Worm (Caenorhabditis elegans) whole organism, late embryonic: ENCODE results near the gene R10E8.2.

ENCODE experiments used
- K02D7.2 ChIP-seq: sonication (generic microtip); optimal IDR thresholded peaks from 2 replicates; lab custom pipeline; 2017; ENCODE audit warnings: mild to moderate bottlenecking, missing genetic modification characterization, missing compliant biosample characterization
- T23F11.4 ChIP-seq: fragments of 200-800 bp; sonication (Bioruptor generic); optimal IDR thresholded peaks from 2 replicates; lab custom pipeline; 2018; ENCODE audit warnings: mild to moderate bottlenecking, missing genetic modification characterization, missing compliant biosample characterization
- ahr-1 ChIP-seq: sonication (generic microtip); optimal IDR thresholded peaks from 2 replicates; lab custom pipeline; 2016; ENCODE audit warnings: missing genetic modification characterization, missing compliant biosample characterization
- ama-1 ChIP-seq: fragments of 150-350 bp; optimal IDR thresholded peaks from 2 replicates; lab custom pipeline; 2014
- ceh-18 ChIP-seq: sonication (generic microtip); optimal IDR thresholded peaks from 2 replicates; lab custom pipeline; 2016; ENCODE audit warnings: missing genetic modification characterization, missing compliant biosample characterization
- ceh-19 ChIP-seq: fragments of 200-800 bp; sonication (Bioruptor generic); optimal IDR thresholded peaks from 2 replicates; lab custom pipeline; 2018; ENCODE audit warnings: mild to moderate bottlenecking, missing genetic modification characterization, missing compliant biosample characterization
- ceh-2 ChIP-seq: sonication (generic microtip); optimal IDR thresholded peaks from 2 replicates; lab custom pipeline; 2016; ENCODE audit warnings: missing genotype, missing genetic modification characterization, missing compliant biosample characterization
- ceh-31 ChIP-seq: sonication (generic microtip); optimal IDR thresholded peaks from 2 replicates; lab custom pipeline; 2016; ENCODE audit warnings: missing genetic modification characterization, missing compliant biosample characterization
- ceh-34 ChIP-seq: sonication (generic microtip); optimal IDR thresholded peaks from 2 replicates; lab custom pipeline; 2016; ENCODE audit warnings: mild to moderate bottlenecking, missing genetic modification characterization, missing compliant biosample characterization
- ceh-45 ChIP-seq: fragments of 200-800 bp; sonication (Bioruptor generic); IDR thresholded peaks from 2 replicates; pipeline ENCODE4 v1.3.6; 2022; ENCODE audit warnings: missing genetic modification reagents, missing genetic modification characterization, missing compliant biosample characterization
- ceh-6 ChIP-seq: fragments of 200-800 bp; sonication (Bioruptor generic); optimal IDR thresholded peaks from 2 replicates; lab custom pipeline; 2018; ENCODE audit warnings: mild to moderate bottlenecking, missing genetic modification characterization, missing compliant biosample characterization
- ceh-9 ChIP-seq: sonication (generic microtip); optimal IDR thresholded peaks from 2 replicates; lab custom pipeline; 2016; ENCODE audit warnings: mild to moderate bottlenecking, missing genetic modification characterization, inconsistent platforms, missing compliant biosample characterization
- che-1 ChIP-seq: sonication (generic microtip); optimal IDR thresholded peaks from 2 replicates; lab custom pipeline; 2016; ENCODE audit warnings: mild to moderate bottlenecking, missing genetic modification characterization, missing compliant biosample characterization
- dmd-4 ChIP-seq: sonication (generic microtip); optimal IDR thresholded peaks from 2 replicates; lab custom pipeline; 2016; ENCODE audit warnings: borderline replicate concordance, missing genetic modification characterization, missing compliant biosample characterization
- dve-1 ChIP-seq: sonication (generic microtip); optimal IDR thresholded peaks from 2 replicates; lab custom pipeline; 2017; ENCODE audit warnings: antibody characterized with exemption, mild to moderate bottlenecking, missing genetic modification characterization, missing compliant biosample characterization
- elt-2 ChIP-seq: sonication (generic microtip); optimal IDR thresholded peaks from 2 replicates; lab custom pipeline; 2016; ENCODE audit warnings: missing genetic modification reagents, missing genetic modification characterization, missing compliant biosample characterization
- eyg-1 ChIP-seq: sonication (generic microtip); optimal IDR thresholded peaks from 2 replicates; lab custom pipeline; 2016; ENCODE audit warnings: missing genotype, missing genetic modification characterization, missing compliant biosample characterization
- fax-1 ChIP-seq: sonication (generic microtip); optimal IDR thresholded peaks from 2 replicates; lab custom pipeline; 2016; ENCODE audit warnings: missing genotype, missing genetic modification characterization, missing compliant biosample characterization
- fkh-10 ChIP-seq: fragments of 150-350 bp; optimal IDR thresholded peaks from 2 replicates; lab custom pipeline; 2014; ENCODE audit warnings: missing biosample characterization, missing genetic modification reagents, missing genetic modification characterization
- hlh-15 ChIP-seq: sonication (generic microtip); optimal IDR thresholded peaks from 2 replicates; lab custom pipeline; 2016; ENCODE audit warnings: missing genetic modification characterization, missing compliant biosample characterization
- hlh-30 ChIP-seq: sonication (generic microtip); optimal IDR thresholded peaks from 2 replicates; lab custom pipeline; 2017; ENCODE audit warnings: antibody characterized with exemption, missing genetic modification characterization, missing compliant biosample characterization; ENCODE audit not compliant: insufficient read depth
- lin-11 ChIP-seq: fragments of 200-800 bp; sonication (Bioruptor generic); optimal IDR thresholded peaks from 2 replicates; lab custom pipeline; 2018; ENCODE audit warnings: mild to moderate bottlenecking, missing genetic modification characterization, missing compliant biosample characterization
- nfya-1 ChIP-seq: sonication (generic microtip); optimal IDR thresholded peaks from 2 replicates; lab custom pipeline; 2017; ENCODE audit warnings: missing genetic modification characterization, mild to moderate bottlenecking, missing compliant biosample characterization, antibody characterized with exemption, moderate library complexity
- nhr-11 ChIP-seq: fragments of 150-350 bp; optimal IDR thresholded peaks from 2 replicates; lab custom pipeline; 2014; ENCODE audit warnings: missing biosample characterization, missing genetic modification characterization
- nhr-232 ChIP-seq: sonication (generic microtip); optimal IDR thresholded peaks from 2 replicates; lab custom pipeline; 2016; ENCODE audit warnings: missing genetic modification characterization, missing compliant biosample characterization
- npax-4 ChIP-seq: sonication (generic microtip); optimal IDR thresholded peaks from 2 replicates; lab custom pipeline; 2016; ENCODE audit warnings: missing genetic modification characterization, missing compliant biosample characterization
- odd-2 ChIP-seq: sonication (generic microtip); optimal IDR thresholded peaks from 2 replicates; lab custom pipeline; 2017; ENCODE audit warnings: antibody characterized with exemption, mild to moderate bottlenecking, missing genetic modification characterization, missing compliant biosample characterization
- pax-1 ChIP-seq: fragments of 150-350 bp; optimal IDR thresholded peaks from 2 replicates; lab custom pipeline; 2014; ENCODE audit warnings: missing biosample characterization, missing genetic modification characterization
- ref-2 ChIP-seq: sonication (generic microtip); optimal IDR thresholded peaks from 2 replicates; lab custom pipeline; 2016; ENCODE audit warnings: missing genetic modification characterization, missing compliant biosample characterization
- rnt-1 ChIP-seq: sonication (generic microtip); optimal IDR thresholded peaks from 2 replicates; lab custom pipeline; 2016; ENCODE audit warnings: missing genetic modification characterization, missing compliant biosample characterization
- sox-4 ChIP-seq: sonication (generic microtip); optimal IDR thresholded peaks from 2 replicates; lab custom pipeline; 2017; ENCODE audit warnings: mild to moderate bottlenecking, missing genetic modification characterization, inconsistent platforms, missing compliant biosample characterization
- syd-9 ChIP-seq: sonication (generic microtip); optimal IDR thresholded peaks from 2 replicates; lab custom pipeline; 2016; ENCODE audit warnings: mild to moderate bottlenecking, missing genetic modification characterization, moderate library complexity, missing compliant biosample characterization
- tbx-7 ChIP-seq: sonication (generic microtip); optimal IDR thresholded peaks from 2 replicates; lab custom pipeline; 2016; ENCODE audit warnings: missing genotype, missing genetic modification characterization, missing compliant biosample characterization
- ttx-3 ChIP-seq: sonication (generic microtip); optimal IDR thresholded peaks from 2 replicates; lab custom pipeline; 2016; ENCODE audit warnings: missing genetic modification reagents, missing genetic modification characterization, missing compliant biosample characterization
- unc-3 ChIP-seq, 2 experiments: fragments of 200-800 bp in 1 of 2; sonication (Bioruptor generic) in 1 of 2; sonication (generic microtip) in 1 of 2; conservative IDR thresholded peaks in 1 of 2; optimal IDR thresholded peaks in 1 of 2; 2 replicates each; pipeline versions ENCODE4 v1.3.6 to Lab custom; 2016 to 2022; ENCODE audit warnings: missing compliant biosample characterization in 2 of 2, missing genetic modification characterization in 2 of 2, missing genetic modification reagents in 1 of 2
- ztf-16 ChIP-seq: sonication (generic microtip); optimal IDR thresholded peaks from 2 replicates; lab custom pipeline; 2017; ENCODE audit warnings: missing genetic modification characterization, missing compliant biosample characterization

Gene R10E8.2

ce11 chrV:18254483-18254882 lies 889 bp downstream of the R10E8.2 start, which contains the start of gene R10E8.5:
Gene R10E8.5 (plus strand): TSS chrV:18254783.
- TF ChIP-seq ttx-3 = no peak
- TF ChIP-seq elt-2 (tag; lab: Kevin White, UChicago) = no peak
- TF ChIP-seq fax-1 (tag; lab: Kevin White, UChicago) = no peak
- TF ChIP-seq rnt-1 (tag; lab: Kevin White, UChicago) = no peak
- no peak for TF ChIP-seq syd-9 (tag; lab: Kevin White, UChicago)

DNA sequence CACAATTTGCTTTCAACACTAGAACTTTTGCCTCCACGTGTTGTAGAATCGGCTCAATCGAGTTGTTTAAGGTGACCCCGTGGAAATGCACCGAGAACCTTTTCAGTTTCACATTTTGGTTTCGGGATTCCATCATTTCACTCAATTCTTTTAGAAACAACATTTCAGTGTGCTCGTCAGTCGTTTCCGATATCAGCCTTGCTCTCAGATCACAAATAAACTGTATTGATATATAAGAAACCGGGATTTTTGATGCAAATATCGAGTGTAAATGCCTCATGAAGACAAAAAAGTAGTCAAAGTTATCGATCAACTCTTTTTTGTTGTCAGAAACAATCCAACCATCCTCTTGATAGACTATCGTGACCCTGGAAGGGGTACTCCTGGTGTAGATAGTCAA lies 11.9 kb downstream of the R10E8.2 start:
- TF ChIP-seq elt-2 (tag; lab: Kevin White, UChicago) (no peak), ceh-18 (tag; lab: Kevin White, UChicago) (no peak), ref-2 (tag; lab: Kevin White, UChicago) (no peak), npax-4 (tag; lab: Kevin White, UChicago) (no peak), nhr-232 (no peak)

DNA sequence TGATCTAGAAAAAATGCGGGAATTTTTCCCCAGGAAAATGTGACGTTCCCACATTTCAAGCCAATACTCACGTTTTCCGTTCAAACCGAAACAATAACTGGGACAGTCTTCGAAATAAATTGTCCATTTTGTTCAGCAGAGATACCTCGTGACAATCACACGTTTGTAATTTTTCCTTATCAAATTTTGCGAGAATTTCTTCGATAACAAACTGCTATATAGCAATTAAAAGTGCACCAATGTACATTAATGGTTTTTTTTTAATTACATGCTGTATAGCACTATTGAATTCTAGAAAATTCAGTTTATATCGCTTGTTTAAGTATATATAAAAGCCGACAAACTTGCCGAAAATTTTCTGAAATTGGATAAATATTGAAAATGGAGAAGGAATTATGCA lies 12.6 kb downstream of the R10E8.2 start, which contains the start of gene R10E8.6:
Gene R10E8.6, minus strand, starts transcription at position 154 of the 400 bp plus-strand sequence.
- TF ChIP-seq ahr-1 (tag; lab: Kevin White, UChicago) (no peak), dve-1 (tag; lab: Kevin White, UChicago) (no peak)

- TF ChIP-seq odd-2 (tag; lab: Kevin White, UChicago) = no peak
- TF ChIP-seq hlh-30 = no peak
- no peak for TF ChIP-seq pax-1
- no peak for TF ChIP-seq lin-11
- no peak for TF ChIP-seq nhr-11 (tag; lab: Kevin White, UChicago)
- TF ChIP-seq K02D7.2 (tag; lab: Kevin White, UChicago) = no peak
- no peak for TF ChIP-seq ceh-19 (GFP tag; lab: Kevin White, UChicago)
- TF ChIP-seq unc-3 (GFP tag; conservative IDR thresholded peaks at IDR 0.05; lab: Robert Waterston, UW) = no peak
- TF ChIP-seq unc-3 (tag; optimal IDR thresholded peaks at IDR 0.05; lab: Kevin White, UChicago) = no peak
- TF ChIP-seq ceh-2 (tag; lab: Kevin White, UChicago) = no peak
- no peak for TF ChIP-seq sox-4
- no peak for TF ChIP-seq ceh-9 (tag; lab: Kevin White, UChicago)
- TF ChIP-seq ztf-16 (tag; lab: Kevin White, UChicago) = no peak
- no peak for TF ChIP-seq elt-2 (tag; lab: Kevin White, UChicago)
- no peak for TF ChIP-seq hlh-15
- no peak for TF ChIP-seq nfya-1 (tag; lab: Kevin White, UChicago)
- TF ChIP-seq T23F11.4 (GFP tag; lab: Kevin White, UChicago) = no peak
- no peak for TF ChIP-seq ceh-34 (tag; lab: Kevin White, UChicago)
- TF ChIP-seq dmd-4 (tag; lab: Kevin White, UChicago) = no peak
Measured at ce11 chrV:18268744-18269143, 15.2 kb downstream of the R10E8.2 start, which contains the start of gene fbxa-213. Gene fbxa-213 (minus strand): TSS chrV:18268844.

DNA sequence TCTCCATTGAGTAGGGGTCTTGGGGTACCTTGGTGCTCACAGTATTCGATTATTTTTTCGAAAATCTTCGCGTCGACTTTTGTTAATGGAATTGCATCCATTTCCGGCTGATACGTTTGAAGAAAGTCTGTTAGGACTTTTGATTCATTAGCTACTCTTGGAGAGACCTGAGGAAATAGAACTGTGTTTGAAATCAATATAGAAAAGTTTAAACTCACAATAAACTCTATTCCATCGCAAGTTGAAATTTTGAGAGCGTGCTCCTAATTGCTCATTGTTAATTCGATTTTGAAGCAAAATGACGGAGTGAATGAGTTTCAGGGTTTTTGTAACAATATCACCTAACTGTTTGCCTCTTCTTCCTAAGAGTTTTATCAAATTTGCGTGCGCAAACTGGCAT lies 16.3 kb downstream of the R10E8.2 start, which contains the start of gene skr-6:
Gene skr-6, minus strand, starts transcription at position 101 of the 400 bp plus-strand sequence.
- TF ChIP-seq ceh-6 (GFP tag; lab: Kevin White, UChicago) (no peak), nhr-11 (tag; lab: Kevin White, UChicago) (no peak), odd-2 (tag; lab: Kevin White, UChicago) (no peak), nhr-232 (no peak), tbx-7 (tag; lab: Kevin White, UChicago) (no peak), ama-1 (lab: Kevin White, UChicago) (no peak), che-1 (no peak), fkh-10 (GFP tag; lab: Kevin White, UChicago) (no peak), ceh-45 (GFP tag; lab: Robert Waterston, UW) (no peak), ceh-31 (tag; lab: Kevin White, UChicago) (no peak), eyg-1 (tag; lab: Kevin White, UChicago) (no peak)
